Worm (Caenorhabditis elegans) whole organism, young adult: ENCODE results near the gene nspc-18.

Experiments
- F22D6.2 ChIP-seq: sonication (generic microtip); optimal IDR thresholded peaks from 2 replicates; lab custom pipeline; 2016; ENCODE audit warnings: mild to moderate bottlenecking, missing genetic modification characterization, missing compliant biosample characterization
- attf-6 ChIP-seq: fragments of 200-800 bp; sonication (Bioruptor generic); IDR thresholded peaks from 2 replicates; pipeline ENCODE4 v1.3.6; 2022; ENCODE audit warnings: missing genetic modification reagents, missing genetic modification characterization, missing compliant biosample characterization
- ceh-27 ChIP-seq: fragments of 200-800 bp; sonication (Bioruptor generic); optimal IDR thresholded peaks from 2 replicates; lab custom pipeline; 2018; ENCODE audit warnings: mild to moderate bottlenecking, missing genetic modification characterization, moderate library complexity, missing compliant biosample characterization
- ceh-40 ChIP-seq: fragments of 200-800 bp; sonication (Bioruptor generic); IDR thresholded peaks from 2 replicates; pipeline ENCODE4 v1.3.6; 2022; ENCODE audit warnings: missing genetic modification characterization, missing compliant biosample characterization
- ceh-58 ChIP-seq: fragments of 200-800 bp; sonication (Bioruptor generic); IDR thresholded peaks from 2 replicates; pipeline ENCODE4 v1.3.6; 2022; ENCODE audit warnings: missing genetic modification characterization, missing compliant biosample characterization
- lin-35 ChIP-seq, 3 experiments: fragments of 150-350 bp in 2 of 3; sonication (generic microtip) in 1 of 3; optimal IDR thresholded peaks; 2 replicates each; lab custom pipeline; 2014 to 2018; ENCODE audit warnings: missing biosample characterization in 3 of 3, missing genetic modification characterization in 3 of 3, missing genetic modification reagents in 3 of 3
- pha-4 ChIP-seq: fragments of 150-350 bp; sonication (generic microtip); optimal IDR thresholded peaks from 2 replicates; lab custom pipeline; 2014; ENCODE audit warnings: missing biosample characterization, missing genetic modification reagents, missing genetic modification characterization
- sea-2 ChIP-seq: fragments of 200-800 bp; sonication (Bioruptor generic); IDR thresholded peaks from 2 replicates; pipeline ENCODE4 v1.3.6; 2022; ENCODE audit warnings: missing genetic modification characterization, missing compliant biosample characterization
- unc-130 ChIP-seq: sonication (generic microtip); optimal IDR thresholded peaks from 2 replicates; lab custom pipeline; 2016; ENCODE audit warnings: missing genetic modification reagents, missing genetic modification characterization, missing compliant biosample characterization
- unc-62 ChIP-seq: fragments of 150-350 bp; optimal IDR thresholded peaks from 2 replicates; lab custom pipeline; 2014; ENCODE audit warnings: missing biosample characterization, missing genetic modification reagents, missing genetic modification characterization

ce11 chrX:14534596-14534995 lies 7.1 kb upstream of the nspc-18 start:
- no peak for TF ChIP-seq F22D6.2 (tag; lab: Kevin White, UChicago)
- TF ChIP-seq lin-35 (GFP tag; optimal IDR thresholded peaks at IDR 0.05; lab: Kevin White, UChicago): no peak
- TF ChIP-seq pha-4: no peak
- no peak for TF ChIP-seq unc-62 (GFP tag; lab: Kevin White, UChicago)
- TF ChIP-seq ceh-27 (GFP tag; lab: Kevin White, UChicago): no peak
- no peak for TF ChIP-seq attf-6 (GFP tag; lab: Robert Waterston, UW)
- no peak for TF ChIP-seq sea-2 (GFP tag; lab: Robert Waterston, UW)
- no peak for TF ChIP-seq ceh-58
- no peak for TF ChIP-seq unc-130
- TF ChIP-seq ceh-40 (GFP tag; lab: Robert Waterston, UW): no peak
